Worm (Caenorhabditis elegans) whole organism, young adult: Measurements from ENCODE around the gene fut-3.
"Not testable (repeated sequence)": the region's sequence is repeated elsewhere in the genome, so short reads cannot be mapped to it uniquely, and the experiment has no call there.

Experiments
- C06A6.2 ChIP-seq: fragments of 200-800 bp; sonication (Bioruptor generic); conservative IDR thresholded peaks from 2 replicates; pipeline ENCODE4 v1.3.6; 2022; ENCODE audit warnings: missing genetic modification characterization, missing compliant biosample characterization
- F22D6.2 ChIP-seq: sonication (generic microtip); optimal IDR thresholded peaks from 2 replicates; lab custom pipeline; 2016; ENCODE audit warnings: mild to moderate bottlenecking, missing genetic modification characterization, missing compliant biosample characterization
- F37B4.10 ChIP-seq: fragments of 200-800 bp; sonication (Bioruptor generic); IDR thresholded peaks from 2 replicates; pipeline ENCODE4 v1.3.6; 2022; ENCODE audit warnings: missing genetic modification characterization, missing compliant biosample characterization
- F55B11.4 ChIP-seq: sonication (generic microtip); optimal IDR thresholded peaks from 2 replicates; lab custom pipeline; 2016; ENCODE audit warnings: missing compliant biosample characterization, missing genetic modification characterization, borderline replicate concordance; ENCODE audit not compliant: insufficient read depth
- Y53G8AR.9 ChIP-seq: fragments of 200-800 bp; sonication (Bioruptor generic); conservative IDR thresholded peaks from 2 replicates; pipeline ENCODE4 v1.3.6; 2022; ENCODE audit warnings: missing genetic modification reagents, missing genetic modification characterization, missing compliant biosample characterization
- ZK185.1 ChIP-seq: sonication (generic microtip); optimal IDR thresholded peaks from 2 replicates; lab custom pipeline; 2016; ENCODE audit warnings: mild to moderate bottlenecking, missing genetic modification characterization, missing compliant biosample characterization; ENCODE audit not compliant: poor library complexity, severe bottlenecking
- attf-5 ChIP-seq: fragments of 200-800 bp; sonication (Bioruptor generic); optimal IDR thresholded peaks from 2 replicates; lab custom pipeline; 2018; ENCODE audit warnings: mild to moderate bottlenecking, missing genetic modification characterization, missing compliant biosample characterization
- egl-44 ChIP-seq: fragments of 200-800 bp; sonication (Bioruptor generic); IDR thresholded peaks from 2 replicates; pipeline ENCODE4 v1.3.6; 2022; ENCODE audit warnings: missing genetic modification reagents, missing genetic modification characterization, missing compliant biosample characterization
- egrh-3 ChIP-seq: fragments of 200-800 bp; sonication (Bioruptor generic); IDR thresholded peaks from 2 replicates; pipeline ENCODE4 v1.3.6; 2022; ENCODE audit warnings: missing genetic modification reagents, missing genetic modification characterization, missing compliant biosample characterization
- him-1 ChIP-seq: sonication (generic microtip); optimal IDR thresholded peaks from 2 replicates; lab custom pipeline; 2016; ENCODE audit warnings: missing genotype, missing genetic modification reagents, missing genetic modification characterization, missing compliant biosample characterization
- hmg-1.2 ChIP-seq: fragments of 200-800 bp; sonication (Bioruptor generic); IDR thresholded peaks from 2 replicates; pipeline ENCODE4 v1.3.6; 2022; ENCODE audit warnings: missing genetic modification reagents, missing genetic modification characterization, missing compliant biosample characterization
- hmg-20 ChIP-seq: fragments of 200-800 bp; sonication (Bioruptor generic); IDR thresholded peaks from 2 replicates; pipeline ENCODE4 v1.3.6; 2022; ENCODE audit warnings: missing genetic modification reagents, missing genetic modification characterization, missing compliant biosample characterization
- hrde-1 ChIP-seq: sonication (generic microtip); optimal IDR thresholded peaks from 2 replicates; lab custom pipeline; 2016; ENCODE audit warnings: missing genetic modification characterization, mild to moderate bottlenecking, missing compliant biosample characterization, moderate library complexity, missing genotype, missing genetic modification reagents, borderline replicate concordance
- madf-3 ChIP-seq: fragments of 200-800 bp; sonication (Bioruptor generic); IDR thresholded peaks from 2 replicates; pipeline ENCODE4 v1.3.6; 2022; ENCODE audit warnings: missing genetic modification reagents, missing genetic modification characterization, missing compliant biosample characterization
- madf-6 ChIP-seq: fragments of 200-800 bp; sonication (Bioruptor generic); IDR thresholded peaks from 2 replicates; pipeline ENCODE4 v1.3.6; 2022; ENCODE audit warnings: missing genetic modification reagents, missing genetic modification characterization, missing compliant biosample characterization
- mel-28 ChIP-seq: sonication (generic microtip); optimal IDR thresholded peaks from 2 replicates; lab custom pipeline; 2016; ENCODE audit warnings: borderline replicate concordance, mild to moderate bottlenecking, missing genetic modification characterization, missing compliant biosample characterization
- nfyb-1 ChIP-seq: fragments of 200-800 bp; sonication (Bioruptor generic); IDR thresholded peaks from 2 replicates; pipeline ENCODE4 v1.3.6; 2022; ENCODE audit warnings: missing genetic modification reagents, missing genetic modification characterization, missing compliant biosample characterization
- nhr-120 ChIP-seq: fragments of 200-800 bp; sonication (Bioruptor generic); IDR thresholded peaks from 2 replicates; pipeline ENCODE4 v1.3.6; 2022; ENCODE audit warnings: missing genetic modification characterization, missing compliant biosample characterization
- nhr-27 ChIP-seq: fragments of 200-800 bp; sonication (Bioruptor generic); optimal IDR thresholded peaks from 2 replicates; lab custom pipeline; 2018; ENCODE audit warnings: mild to moderate bottlenecking, missing genetic modification characterization, moderate library complexity, missing compliant biosample characterization
- nhr-90 ChIP-seq: sonication (generic microtip); optimal IDR thresholded peaks from 2 replicates; lab custom pipeline; 2016; ENCODE audit warnings: missing genotype, mild to moderate bottlenecking, missing genetic modification characterization, missing compliant biosample characterization
- repo-1 ChIP-seq: sonication (generic microtip); optimal IDR thresholded peaks from 2 replicates; lab custom pipeline; 2017; ENCODE audit warnings: mild to moderate bottlenecking, missing genetic modification characterization, missing compliant biosample characterization
- rpc-1 ChIP-seq, 2 experiments: fragments of 150-350 bp in 1 of 2; sonication (generic microtip) in 1 of 2; optimal IDR thresholded peaks; 2 replicates each; lab custom pipeline; 2014 to 2018; ENCODE audit warnings: missing biosample characterization in 1 of 2, missing genetic modification characterization in 1 of 2, missing genetic modification reagents in 1 of 2, missing genotype in 1 of 2
- snpc-1.1 ChIP-seq: sonication (generic microtip); optimal IDR thresholded peaks from 2 replicates; lab custom pipeline; 2017; ENCODE audit warnings: missing genetic modification characterization, mild to moderate bottlenecking, missing compliant biosample characterization, antibody characterized with exemption, moderate library complexity, missing genotype, missing genetic modification reagents; ENCODE audit not compliant: insufficient read depth
- snpc-3.4 ChIP-seq: sonication (generic microtip); optimal IDR thresholded peaks from 2 replicates; lab custom pipeline; 2017; ENCODE audit warnings: missing genetic modification characterization, mild to moderate bottlenecking, missing compliant biosample characterization, antibody characterized with exemption, moderate library complexity, missing genotype, missing genetic modification reagents
- snpc-4 ChIP-seq, 5 experiments: fragments of 150-350 bp in 1 of 5; sonication (generic microtip) in 4 of 5; optimal IDR thresholded peaks; 2 replicates each; lab custom pipeline; 2014 to 2018; ENCODE audit warnings: missing genetic modification characterization in 5 of 5, missing biosample characterization in 3 of 5, antibody characterized with exemption in 2 of 5, mild to moderate bottlenecking in 2 of 5, missing compliant biosample characterization in 2 of 5, missing genotype in 2 of 5, moderate library complexity in 2 of 5, missing genetic modification reagents in 1 of 5
- ztf-22 ChIP-seq: fragments of 200-800 bp; sonication (Bioruptor generic); optimal IDR thresholded peaks from 2 replicates; lab custom pipeline; 2018; ENCODE audit warnings: mild to moderate bottlenecking, missing genetic modification characterization, moderate library complexity, missing compliant biosample characterization
- ztf-26 ChIP-seq: sonication (generic microtip); optimal IDR thresholded peaks from 2 replicates; lab custom pipeline; 2017; ENCODE audit warnings: missing genetic modification characterization, missing compliant biosample characterization

fut-3 gene

DNA sequence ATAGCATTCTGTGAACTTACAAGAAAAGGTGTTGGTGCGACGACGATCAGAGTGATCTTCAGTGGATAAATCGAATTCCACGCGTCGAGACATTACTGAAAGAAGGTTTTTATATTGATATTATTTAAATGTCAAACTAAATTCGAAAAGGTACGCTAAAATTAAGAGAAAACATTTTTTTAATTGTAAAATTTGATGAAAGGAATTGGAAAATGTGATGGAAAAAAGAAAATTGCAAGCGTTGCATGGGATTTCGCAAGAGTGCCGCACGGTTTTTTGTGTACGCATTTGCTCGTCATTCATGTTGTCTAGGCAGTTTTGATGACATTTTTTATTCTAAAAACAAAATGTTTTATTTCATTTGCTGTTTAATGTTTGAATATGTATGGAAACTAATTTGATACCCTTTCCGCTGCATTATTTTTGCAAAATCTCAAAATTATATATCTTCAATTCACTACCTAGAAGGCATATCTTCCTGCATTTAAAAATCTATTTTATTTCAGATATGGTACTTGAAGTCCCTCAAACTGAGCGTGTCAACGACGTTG, 28.6 kb downstream of the fut-3 start, which contains the start of the genes F59E12.6 and npl-4.1:
Gene F59E12.6, minus strand, starts transcription at position 101 of the 551 bp plus-strand sequence.
Gene npl-4.1, plus strand, starts transcription at position 501 of the 551 bp plus-strand sequence.
- TF ChIP-seq F37B4.10 (GFP tag; lab: Robert Waterston, UW); hmg-20; egrh-3 (GFP tag; lab: Robert Waterston, UW): not testable (repeated sequence)

ce11 chrII:5628326-5628818, 31.2 kb downstream of the fut-3 start, which contains the start of gene F59E12.15:
F59E12.15 (minus strand) TSS chrII:5628376.
- TF ChIP-seq attf-5 (GFP tag; lab: Kevin White, UChicago) (no peak), madf-3 (no peak), hrde-1 (tag; lab: Kevin White, UChicago) (no peak), nhr-27 (tag; lab: Kevin White, UChicago) (no peak), Y53G8AR.9 (GFP tag; lab: Robert Waterston, UW) (no peak), him-1 (tag; lab: Kevin White, UChicago) (no peak), C06A6.2 (GFP tag; lab: Robert Waterston, UW) (no peak), nhr-90 (no peak), repo-1 (no peak), egl-44 (no peak), F37B4.10 (GFP tag; lab: Robert Waterston, UW) (no peak), ztf-22 (GFP tag; lab: Kevin White, UChicago) (no peak), F22D6.2 (tag; lab: Kevin White, UChicago) (no peak)

DNA sequence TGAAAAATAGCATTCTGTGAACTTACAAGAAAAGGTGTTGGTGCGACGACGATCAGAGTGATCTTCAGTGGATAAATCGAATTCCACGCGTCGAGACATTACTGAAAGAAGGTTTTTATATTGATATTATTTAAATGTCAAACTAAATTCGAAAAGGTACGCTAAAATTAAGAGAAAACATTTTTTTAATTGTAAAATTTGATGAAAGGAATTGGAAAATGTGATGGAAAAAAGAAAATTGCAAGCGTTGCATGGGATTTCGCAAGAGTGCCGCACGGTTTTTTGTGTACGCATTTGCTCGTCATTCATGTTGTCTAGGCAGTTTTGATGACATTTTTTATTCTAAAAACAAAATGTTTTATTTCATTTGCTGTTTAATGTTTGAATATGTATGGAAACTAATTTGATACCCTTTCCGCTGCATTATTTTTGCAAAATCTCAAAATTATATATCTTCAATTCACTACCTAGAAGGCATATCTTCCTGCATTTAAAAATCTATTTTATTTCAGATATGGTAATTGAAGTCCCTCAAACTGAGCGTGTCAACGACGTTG, 37.1 kb downstream of the fut-3 start, which contains the start of the genes eif-3.L and npl-4.2:
Gene eif-3.L, minus strand, starts transcription at position 101 of the 557 bp plus-strand sequence.
Gene npl-4.2, plus strand, starts transcription at position 507 of the 557 bp plus-strand sequence.
- not testable (repeated sequence) for TF ChIP-seq ztf-26 (tag; lab: Kevin White, UChicago); nfyb-1 (GFP tag; lab: Robert Waterston, UW); nhr-120

ce11 chrII:5619298-5619697, 40.3 kb downstream of the fut-3 start, which contains the start of gene dhs-6:
dhs-6 (minus strand) TSS chrII:5619319.
- TF ChIP-seq snpc-1.1 (tag; lab: Kevin White, UChicago) (no peak), madf-6 (GFP tag; lab: Robert Waterston, UW) (peak; percentile 15; the same call in 1 of the 2 replicates), mel-28 (tag; lab: Kevin White, UChicago) (no peak), hrde-1 (tag; lab: Kevin White, UChicago) (no peak), hmg-1.2 (GFP tag; lab: Robert Waterston, UW) (no peak), snpc-4 (GFP tag; optimal IDR thresholded peaks at IDR 0.05; lab: Kevin White, UChicago) (no peak), snpc-4 (tag; optimal IDR thresholded peaks at IDR 0.05; lab: Kevin White, UChicago) (peak in 2 of 4 experiments; percentile 37 to 39), madf-3 (0 out of 2 replicates have a peak, but pooled peaks have one; percentile 28), F55B11.4 (tag; lab: Kevin White, UChicago) (no peak), rpc-1 (optimal IDR thresholded peaks at IDR 0.05; lab: Kevin White, UChicago) (no peak), rpc-1 (tag; optimal IDR thresholded peaks at IDR 0.05; lab: Kevin White, UChicago) (no peak), snpc-3.4 (tag; lab: Kevin White, UChicago) (peak; percentile 49), ztf-26 (tag; lab: Kevin White, UChicago) (no peak), ZK185.1 (tag; lab: Kevin White, UChicago) (peak; percentile 49)
